Fruit fly (Drosophila melanogaster): ENCODE measurements around the gene CG6959.

Gene CG6959

DNA sequence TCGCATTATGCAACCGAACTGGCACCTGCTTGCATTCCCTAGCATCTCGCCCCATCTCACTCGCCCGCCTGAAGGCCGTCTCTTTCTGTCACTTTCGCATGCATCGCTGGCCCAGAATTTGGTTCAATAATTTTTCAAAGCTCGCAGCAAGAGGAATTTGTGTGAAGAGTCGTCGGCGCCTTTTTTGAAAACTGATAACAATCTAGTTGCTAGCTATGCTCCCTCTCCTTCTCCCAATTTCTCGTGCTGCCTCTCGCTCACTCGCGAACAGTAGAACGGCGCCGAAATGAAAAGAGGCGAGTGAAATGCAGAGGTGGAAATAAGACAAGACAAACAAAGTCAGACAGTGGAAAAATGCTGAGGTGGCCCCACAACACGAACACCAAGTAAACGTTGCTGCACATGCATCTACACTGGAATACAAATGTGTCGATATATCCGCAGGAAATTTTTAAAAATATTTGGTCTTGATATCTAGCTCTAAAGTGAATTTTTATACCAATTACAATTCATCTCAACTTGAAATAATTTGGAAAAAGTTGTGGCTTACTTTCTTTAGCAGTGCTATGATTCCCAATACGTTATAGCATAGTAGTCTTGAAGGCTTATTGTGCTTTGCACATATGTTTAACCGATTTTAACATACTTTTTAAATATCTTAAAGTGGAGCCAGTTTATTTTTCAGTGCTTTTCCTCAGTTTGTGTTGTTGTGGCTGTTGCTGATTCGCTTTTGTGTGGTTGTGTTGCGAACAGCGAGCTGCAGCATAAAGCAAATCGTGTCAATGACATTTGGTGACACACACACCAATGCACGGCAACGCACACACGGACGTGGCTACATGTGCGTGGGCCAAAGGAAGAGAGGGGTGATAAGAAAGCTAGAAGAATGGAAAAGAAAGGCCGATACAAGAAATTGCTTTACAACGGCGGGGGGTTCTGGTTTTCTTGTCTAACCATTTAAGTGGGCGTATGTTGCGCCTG is 18.1 kb downstream of the CG6959 start:
- TF ChIP-seq Clk (GFP tag; optimal IDR thresholded peaks at IDR 0.05) = no peak
- peak; percentile 65 for TF ChIP-seq CG5204 (GFP tag; optimal IDR thresholded peaks at IDR 0.05)
- no peak for TF ChIP-seq ovo (GFP tag; optimal IDR thresholded peaks at IDR 0.05)
- TF ChIP-seq CG7101 (tag; optimal IDR thresholded peaks at IDR 0.05) = peak; percentile 39
- TF ChIP-seq toe (GFP tag; optimal IDR thresholded peaks at IDR 0.05) = peak; percentile 13
- no peak for TF ChIP-seq kay (GFP tag; ENCODE audit: borderline replicate concordance)
- TF ChIP-seq pad (GFP tag; optimal IDR thresholded peaks at IDR 0.05) = peak; percentile 67
- TF ChIP-seq CG12768 (GFP tag; optimal IDR thresholded peaks at IDR 0.05) = no peak
- peak; percentile 66 for TF ChIP-seq CG1620 (GFP tag; optimal IDR thresholded peaks at IDR 0.05)
- peak; percentile 22 for TF ChIP-seq Mnt (GFP tag; optimal IDR thresholded peaks at IDR 0.05)
- TF ChIP-seq CG7045 (GFP tag; optimal IDR thresholded peaks at IDR 0.05) = peak; percentile 36
- no peak for TF ChIP-seq cic (GFP tag; optimal IDR thresholded peaks at IDR 0.05)
- TF ChIP-seq CG14711 (tag; optimal IDR thresholded peaks at IDR 0.05) = peak; percentile 52
- TF ChIP-seq tj (GFP tag; optimal IDR thresholded peaks at IDR 0.05) = peak; percentile 96
- TF ChIP-seq cnc (optimal IDR thresholded peaks at IDR 0.05) = no peak
- peak; percentile 93 for TF ChIP-seq bab1 (GFP tag; optimal IDR thresholded peaks at IDR 0.05)
- peak; percentile 30 for TF ChIP-seq Crg-1 (GFP tag; optimal IDR thresholded peaks at IDR 0.05)
- TF ChIP-seq CG11617 (GFP tag; optimal IDR thresholded peaks at IDR 0.05) = peak; percentile 57
- no peak for TF ChIP-seq CG33017 (tag; optimal IDR thresholded peaks at IDR 0.05)
- peak; percentile 46 for TF ChIP-seq Hr96 (GFP tag; optimal IDR thresholded peaks at IDR 0.05)

DNA sequence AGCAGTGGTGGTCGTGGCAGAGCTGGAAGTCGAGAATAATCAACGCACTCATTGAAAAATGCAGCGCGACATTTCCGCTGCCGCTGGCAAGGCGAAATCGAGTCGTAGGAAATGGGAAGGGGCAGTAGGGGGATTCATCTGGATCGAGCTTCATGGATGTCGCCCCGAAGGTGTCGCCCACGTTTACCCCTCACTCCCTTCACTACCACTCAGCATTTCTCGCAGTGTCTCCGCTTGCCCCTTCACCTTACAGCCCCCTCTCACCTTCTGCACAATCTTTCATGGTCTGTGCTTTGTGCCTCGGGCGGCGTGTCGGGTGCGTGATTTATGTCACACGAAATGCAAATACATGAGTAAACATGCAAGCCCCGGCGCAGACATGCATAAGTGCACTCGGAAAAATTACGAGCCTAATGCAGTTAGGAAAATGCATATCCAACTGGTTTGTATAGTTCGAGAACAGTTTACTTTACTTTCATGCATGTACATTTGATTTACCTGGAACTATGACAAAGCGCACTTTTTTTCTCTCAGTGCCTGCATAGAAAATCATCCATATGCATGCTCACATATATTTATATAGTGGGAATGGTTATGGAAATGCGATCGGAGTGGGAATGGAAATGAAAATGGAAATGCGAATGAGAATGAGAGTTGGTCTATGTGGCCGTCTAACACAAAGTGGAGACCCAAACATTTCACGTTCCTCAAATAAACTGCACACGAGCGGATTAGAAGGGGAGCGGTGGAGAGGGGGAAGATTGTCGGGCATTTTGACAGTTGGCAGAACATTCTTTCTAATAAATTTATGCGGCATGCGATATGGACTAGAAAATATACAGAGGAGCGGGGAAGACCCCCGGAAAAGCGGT is 19.6 kb downstream of the CG6959 start:
- TF ChIP-seq pad (GFP tag; optimal IDR thresholded peaks at IDR 0.05) (no peak), Clk (GFP tag; optimal IDR thresholded peaks at IDR 0.05) (no peak), cic (GFP tag; optimal IDR thresholded peaks at IDR 0.05) (no peak), Hr96 (GFP tag; optimal IDR thresholded peaks at IDR 0.05) (peak; percentile 5), CG7101 (tag; optimal IDR thresholded peaks at IDR 0.05) (no peak), tj (GFP tag; optimal IDR thresholded peaks at IDR 0.05) (peak; percentile 8), Mnt (GFP tag; optimal IDR thresholded peaks at IDR 0.05) (no peak), CG5204 (GFP tag; optimal IDR thresholded peaks at IDR 0.05) (peak; percentile 23), ovo (GFP tag; optimal IDR thresholded peaks at IDR 0.05) (no peak), CG7045 (GFP tag; optimal IDR thresholded peaks at IDR 0.05) (peak; percentile 46), bab1 (GFP tag; optimal IDR thresholded peaks at IDR 0.05) (peak; percentile 71), CG1620 (GFP tag; optimal IDR thresholded peaks at IDR 0.05) (no peak), CG12768 (GFP tag; optimal IDR thresholded peaks at IDR 0.05) (no peak)

DNA sequence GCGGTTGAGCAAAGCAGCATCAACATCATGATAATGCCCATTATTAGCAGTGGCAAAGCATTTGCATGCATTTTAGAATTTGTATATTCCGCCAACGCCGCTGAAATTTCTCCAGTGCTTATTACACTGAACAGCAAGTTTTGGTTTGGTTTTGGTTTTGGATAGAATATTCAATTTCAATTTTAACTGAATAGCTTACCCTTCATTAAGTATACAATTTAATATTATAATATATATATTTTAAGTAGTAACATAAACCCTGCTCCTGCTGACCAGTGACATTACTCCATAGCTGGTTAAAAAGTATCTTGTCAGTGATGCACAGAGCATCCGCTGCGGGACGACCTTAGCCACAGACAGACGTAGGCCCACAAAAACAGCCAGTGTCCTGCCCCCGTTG is 21.9 kb downstream of the CG6959 start:
- TF ChIP-seq CG7045 (GFP tag; optimal IDR thresholded peaks at IDR 0.05) = no peak
- TF ChIP-seq Hr96 (GFP tag; optimal IDR thresholded peaks at IDR 0.05) = no peak
- TF ChIP-seq tj (GFP tag; optimal IDR thresholded peaks at IDR 0.05) = no peak
- TF ChIP-seq CG5204 (GFP tag; optimal IDR thresholded peaks at IDR 0.05) = no peak
- no peak for TF ChIP-seq Clk (GFP tag; optimal IDR thresholded peaks at IDR 0.05)
- no peak for TF ChIP-seq CG11617 (GFP tag; optimal IDR thresholded peaks at IDR 0.05)
- no peak for TF ChIP-seq Crg-1 (GFP tag; optimal IDR thresholded peaks at IDR 0.05)
- no peak for TF ChIP-seq cnc (optimal IDR thresholded peaks at IDR 0.05)
- no peak for TF ChIP-seq cic (GFP tag; optimal IDR thresholded peaks at IDR 0.05)
- no peak for TF ChIP-seq CG1620 (GFP tag; optimal IDR thresholded peaks at IDR 0.05)
- no peak for TF ChIP-seq CG7101 (tag; optimal IDR thresholded peaks at IDR 0.05)
- TF ChIP-seq CG33017 (tag; optimal IDR thresholded peaks at IDR 0.05) = no peak
- TF ChIP-seq ovo (GFP tag; optimal IDR thresholded peaks at IDR 0.05) = no peak
- TF ChIP-seq pad (GFP tag; optimal IDR thresholded peaks at IDR 0.05) = no peak
- no peak for TF ChIP-seq CG12768 (GFP tag; optimal IDR thresholded peaks at IDR 0.05)
- no peak for TF ChIP-seq toe (GFP tag; optimal IDR thresholded peaks at IDR 0.05)

DNA sequence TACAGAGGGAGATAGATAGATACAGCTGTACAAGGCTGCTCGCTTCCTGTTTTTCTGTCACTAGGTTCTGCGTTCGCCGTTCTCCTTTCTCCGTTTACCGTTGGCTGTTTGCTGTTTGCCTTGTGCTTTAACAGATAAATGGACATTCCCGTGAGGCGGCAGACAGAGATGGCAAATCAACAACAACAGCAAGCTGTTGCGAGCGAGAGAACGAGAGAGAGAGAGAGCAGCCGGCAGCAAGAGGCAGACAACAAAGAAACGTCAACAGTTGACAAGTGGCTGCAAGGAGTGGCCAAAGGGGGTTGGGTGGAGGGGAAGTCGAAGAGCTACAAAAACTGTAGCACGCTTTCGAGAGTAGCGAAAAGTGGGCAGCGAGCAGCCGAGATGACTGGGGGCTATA is 35.9 kb downstream of the CG6959 start:
- no peak for TF ChIP-seq Crg-1 (GFP tag; optimal IDR thresholded peaks at IDR 0.05)
- TF ChIP-seq kay (GFP tag; ENCODE audit: borderline replicate concordance) = no peak
- TF ChIP-seq CG33017 (tag; optimal IDR thresholded peaks at IDR 0.05) = no peak
- TF ChIP-seq CG7101 (tag; optimal IDR thresholded peaks at IDR 0.05) = no peak
- TF ChIP-seq pad (GFP tag; optimal IDR thresholded peaks at IDR 0.05) = no peak

DNA sequence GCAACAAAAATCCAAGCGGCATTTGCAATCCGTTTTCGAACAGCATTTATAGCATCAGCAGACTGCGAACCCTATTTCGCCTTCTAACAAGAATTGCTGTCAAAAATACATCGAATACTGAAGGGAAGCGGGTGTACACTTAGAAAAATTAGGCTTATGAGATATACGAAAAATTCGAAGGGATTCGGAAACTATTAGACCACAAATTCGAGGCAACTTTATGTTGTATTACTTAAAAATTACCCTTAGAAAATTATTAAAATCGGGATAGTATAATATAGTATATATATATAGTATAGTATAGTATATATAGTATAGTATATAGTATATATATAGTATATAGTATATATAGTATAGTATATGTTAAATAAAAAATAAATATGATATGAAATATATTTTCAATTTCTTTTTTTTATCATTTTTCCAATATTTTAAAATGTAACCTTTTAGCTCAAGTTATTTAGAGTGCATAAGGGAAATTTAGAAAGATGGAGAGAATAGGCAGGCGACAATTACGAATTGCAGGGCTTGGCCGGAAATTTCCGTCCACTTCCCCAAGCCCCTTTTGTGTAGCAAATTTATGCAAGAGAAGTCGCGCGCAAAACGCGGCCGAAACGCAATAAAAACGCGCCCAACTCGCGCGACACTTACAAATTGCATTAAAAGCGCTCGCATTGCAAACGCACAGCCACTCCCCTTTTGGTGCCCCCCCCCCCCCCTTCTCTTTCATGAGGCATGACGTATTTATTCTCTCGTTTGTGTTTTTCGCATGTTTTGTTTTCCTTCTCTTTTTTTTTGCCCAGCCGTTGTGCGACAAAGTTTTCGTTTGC is 38.3 kb downstream of the CG6959 start:
- TF ChIP-seq Mnt (GFP tag; optimal IDR thresholded peaks at IDR 0.05) (no peak), Crg-1 (GFP tag; optimal IDR thresholded peaks at IDR 0.05) (no peak), Hr96 (GFP tag; optimal IDR thresholded peaks at IDR 0.05) (no peak)
